Worm (Caenorhabditis elegans): Measurements from ENCODE around the gene srw-108.

Gene srw-108

ce11 chrV:574639-575038, 46.9 kb downstream of the srw-108 start, which contains the start of gene C14C6.13:
C14C6.13 (minus strand) TSS chrV:574739.
- TF ChIP-seq nhr-12 (tag; optimal IDR thresholded peaks at IDR 0.05): no peak
- no peak for TF ChIP-seq F13H6.1 (tag; optimal IDR thresholded peaks at IDR 0.05)
- no peak for TF ChIP-seq crh-2 (tag; optimal IDR thresholded peaks at IDR 0.05)
- no peak for TF ChIP-seq unc-62 (GFP tag; optimal IDR thresholded peaks at IDR 0.05)

- no peak for TF ChIP-seq nhr-25 (tag; optimal IDR thresholded peaks at IDR 0.05)
- TF ChIP-seq mbf-1 (tag; optimal IDR thresholded peaks at IDR 0.05): no peak
- TF ChIP-seq nhr-12 (tag; optimal IDR thresholded peaks at IDR 0.05): no peak
- no peak for TF ChIP-seq lin-11 (tag; optimal IDR thresholded peaks at IDR 0.05)
Observed at ce11 chrV:576070-576469, 48.4 kb downstream of the srw-108 start, which contains the start of gene K06H6.5. K06H6.5 (plus strand) TSS chrV:576370.

ce11 chrV:576918-577317, 49.2 kb downstream of the srw-108 start:
- TF ChIP-seq snpc-4 (tag; optimal IDR thresholded peaks at IDR 0.05): no peak
- no peak for TF ChIP-seq ceh-82 (tag; optimal IDR thresholded peaks at IDR 0.05)
- no peak for TF ChIP-seq crh-2 (tag; optimal IDR thresholded peaks at IDR 0.05)
- no peak for TF ChIP-seq elt-1 (tag; optimal IDR thresholded peaks at IDR 0.05)
- TF ChIP-seq unc-62 (GFP tag; optimal IDR thresholded peaks at IDR 0.05): no peak
- TF ChIP-seq ZK546.5 (tag; optimal IDR thresholded peaks at IDR 0.05): no peak
- no peak for TF ChIP-seq ama-1 (optimal IDR thresholded peaks at IDR 0.05)
- no peak for TF ChIP-seq unc-55 (GFP tag; optimal IDR thresholded peaks at IDR 0.05)
- TF ChIP-seq nhr-129 (tag; optimal IDR thresholded peaks at IDR 0.05): no peak
- TF ChIP-seq mab-5 (tag; optimal IDR thresholded peaks at IDR 0.05): no peak
- no peak for TF ChIP-seq ztf-11 (tag; optimal IDR thresholded peaks at IDR 0.05)
- no peak for TF ChIP-seq mdl-1 (tag; optimal IDR thresholded peaks at IDR 0.05)
- TF ChIP-seq R02D3.7 (tag; optimal IDR thresholded peaks at IDR 0.05): no peak
- no peak for TF ChIP-seq nhr-23 (tag; optimal IDR thresholded peaks at IDR 0.05)
- TF ChIP-seq zag-1 (tag; optimal IDR thresholded peaks at IDR 0.05): no peak
- no peak for TF ChIP-seq nhr-11 (tag; optimal IDR thresholded peaks at IDR 0.05)
- no peak for TF ChIP-seq nhr-21 (tag; optimal IDR thresholded peaks at IDR 0.05)
- TF ChIP-seq lin-39 (tag; optimal IDR thresholded peaks at IDR 0.05): no peak
